Worm (Caenorhabditis elegans) whole organism, L4/young adult: Measurements from ENCODE around the gene clec-63.

ENCODE experiments used
- W03F9.2 ChIP-seq: fragments of 150-350 bp; optimal IDR thresholded peaks from 2 replicates; lab custom pipeline; 2014; ENCODE audit warnings: missing biosample characterization, missing genetic modification characterization
- him-1 ChIP-seq: sonication (generic microtip); optimal IDR thresholded peaks from 2 replicates; lab custom pipeline; 2016; ENCODE audit warnings: missing genotype, missing genetic modification reagents, missing genetic modification characterization, missing compliant biosample characterization

DNA sequence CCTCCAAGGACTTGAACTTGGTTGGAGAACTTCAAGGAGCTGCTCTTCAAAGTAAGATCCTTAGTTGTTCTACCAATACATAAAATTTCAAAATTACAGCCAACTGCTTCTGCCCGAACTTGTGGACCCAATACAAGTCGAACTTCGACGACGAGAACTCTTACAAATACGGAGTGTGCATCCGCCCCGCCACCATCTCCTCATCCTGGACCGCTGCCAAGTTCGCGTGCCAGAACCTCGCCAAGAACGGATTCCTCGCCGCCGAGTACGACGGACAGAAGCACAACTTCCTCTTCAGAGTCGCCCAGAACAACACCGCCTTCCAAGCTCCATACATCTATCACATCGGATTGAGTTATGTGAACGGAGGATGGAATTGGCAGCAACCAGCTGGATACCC lies 1.2 kb downstream of the clec-63 start:
- TF ChIP-seq W03F9.2 (no peak), him-1 (no peak)
